Worm (Caenorhabditis elegans) whole organism, L2 larva: ENCODE measurements around the gene T08G3.6.

Experiments
- R02D3.7 ChIP-seq: fragments of 150-350 bp; optimal IDR thresholded peaks from 2 replicates; lab custom pipeline; 2014; ENCODE audit warnings: missing biosample characterization, missing genetic modification characterization
- elt-3 ChIP-seq: sonication (generic microtip); optimal IDR thresholded peaks from 2 replicates; lab custom pipeline; 2017; ENCODE audit warnings: missing biosample characterization, missing genetic modification characterization
- lin-39 ChIP-seq: fragments of 150-350 bp; optimal IDR thresholded peaks from 2 replicates; lab custom pipeline; 2014; ENCODE audit warnings: missing biosample characterization, missing genetic modification reagents, missing genetic modification characterization
- mbf-1 ChIP-seq: sonication (generic microtip); optimal IDR thresholded peaks from 2 replicates; lab custom pipeline; 2017; ENCODE audit warnings: missing biosample characterization, missing genetic modification characterization
- nhr-10 ChIP-seq: sonication (generic microtip); optimal IDR thresholded peaks from 2 replicates; lab custom pipeline; 2017; ENCODE audit warnings: missing biosample characterization, missing genetic modification characterization
- nhr-11 ChIP-seq: fragments of 150-350 bp; optimal IDR thresholded peaks from 2 replicates; lab custom pipeline; 2014; ENCODE audit warnings: missing biosample characterization, missing genetic modification characterization
- skn-1 ChIP-seq: sonication (generic microtip); optimal IDR thresholded peaks from 2 replicates; lab custom pipeline; 2017; ENCODE audit warnings: missing biosample characterization, missing genetic modification characterization
- unc-62 ChIP-seq: fragments of 150-350 bp; optimal IDR thresholded peaks from 2 replicates; lab custom pipeline; 2014; ENCODE audit warnings: missing biosample characterization, missing genetic modification reagents, missing genetic modification characterization
- zag-1 ChIP-seq: fragments of 150-350 bp; optimal IDR thresholded peaks from 2 replicates; lab custom pipeline; 2014; ENCODE audit warnings: missing biosample characterization, missing genetic modification characterization
- ztf-4 ChIP-seq: fragments of 150-350 bp; optimal IDR thresholded peaks from 2 replicates; lab custom pipeline; 2014; ENCODE audit warnings: missing biosample characterization, missing genetic modification characterization

DNA sequence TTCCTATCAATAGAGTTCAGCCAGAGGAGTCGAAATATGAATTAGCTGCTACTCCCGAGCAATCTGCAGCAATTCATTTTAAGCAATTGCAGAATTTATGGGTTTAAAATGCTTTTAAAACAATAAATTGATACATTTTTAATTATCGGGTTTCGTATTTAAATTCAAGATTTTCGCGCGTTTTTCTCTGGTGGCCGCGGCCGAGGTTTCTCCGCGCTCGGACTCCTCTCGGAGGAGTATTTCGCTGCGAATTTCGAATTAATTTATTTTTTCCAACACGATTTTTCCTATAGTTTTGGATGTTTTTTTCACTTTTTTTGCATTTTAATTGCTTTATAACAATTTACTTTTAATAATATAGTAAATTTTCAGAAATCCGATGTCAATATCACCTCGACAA is 44.3 kb upstream of the T08G3.6 start, which contains the start of gene F13A7.14:
- TF ChIP-seq unc-62 = no peak
- no peak for TF ChIP-seq mbf-1 (tag; lab: Kevin White, UChicago)
- peak; percentile 40 for TF ChIP-seq nhr-10 (tag; lab: Kevin White, UChicago)
- no peak for TF ChIP-seq nhr-11 (tag; lab: Kevin White, UChicago)
- no peak for TF ChIP-seq zag-1 (tag; lab: Kevin White, UChicago)
- TF ChIP-seq skn-1 = no peak
- TF ChIP-seq R02D3.7 (tag; lab: Kevin White, UChicago) = peak; percentile 33
- no peak for TF ChIP-seq elt-3 (tag; lab: Kevin White, UChicago)
- TF ChIP-seq ztf-4 (tag; lab: Kevin White, UChicago) = peak; percentile 28
- no peak for TF ChIP-seq lin-39 (tag; lab: Kevin White, UChicago)
